Worm (Caenorhabditis elegans) whole organism, late embryonic: ENCODE results near the gene T22B2.2.

Source experiments
- C08G9.2 ChIP-seq: sonication (generic microtip); optimal IDR thresholded peaks from 2 replicates; lab custom pipeline; 2016; ENCODE audit warnings: mild to moderate bottlenecking, missing genetic modification characterization, moderate library complexity, missing compliant biosample characterization
- F13H6.1 ChIP-seq: sonication (generic microtip); optimal IDR thresholded peaks from 2 replicates; lab custom pipeline; 2016; ENCODE audit warnings: missing genetic modification characterization, missing compliant biosample characterization
- K02D7.2 ChIP-seq: sonication (generic microtip); optimal IDR thresholded peaks from 2 replicates; lab custom pipeline; 2017; ENCODE audit warnings: mild to moderate bottlenecking, missing genetic modification characterization, missing compliant biosample characterization
- K09A11.1 ChIP-seq: sonication (generic microtip); optimal IDR thresholded peaks from 2 replicates; lab custom pipeline; 2017; ENCODE audit warnings: antibody characterized with exemption, mild to moderate bottlenecking, missing genetic modification characterization, missing compliant biosample characterization; ENCODE audit not compliant: insufficient read depth
- ceh-19 ChIP-seq: fragments of 200-800 bp; sonication (Bioruptor generic); optimal IDR thresholded peaks from 2 replicates; lab custom pipeline; 2018; ENCODE audit warnings: mild to moderate bottlenecking, missing genetic modification characterization, missing compliant biosample characterization
- ceh-2 ChIP-seq: sonication (generic microtip); optimal IDR thresholded peaks from 2 replicates; lab custom pipeline; 2016; ENCODE audit warnings: missing genotype, missing genetic modification characterization, missing compliant biosample characterization
- ceh-24 ChIP-seq: sonication (generic microtip); optimal IDR thresholded peaks from 2 replicates; lab custom pipeline; 2016; ENCODE audit warnings: mild to moderate bottlenecking, missing genetic modification characterization, missing compliant biosample characterization
- ceh-30 ChIP-seq: fragments of 150-350 bp; optimal IDR thresholded peaks from 2 replicates; lab custom pipeline; 2014; ENCODE audit warnings: missing biosample characterization, missing genetic modification characterization
- ceh-31 ChIP-seq: sonication (generic microtip); optimal IDR thresholded peaks from 2 replicates; lab custom pipeline; 2016; ENCODE audit warnings: missing genetic modification characterization, missing compliant biosample characterization
- ceh-48 ChIP-seq: sonication (generic microtip); optimal IDR thresholded peaks from 2 replicates; lab custom pipeline; 2016; ENCODE audit warnings: missing genetic modification characterization, inconsistent platforms, missing compliant biosample characterization
- dmd-4 ChIP-seq: sonication (generic microtip); optimal IDR thresholded peaks from 2 replicates; lab custom pipeline; 2016; ENCODE audit warnings: borderline replicate concordance, missing genetic modification characterization, missing compliant biosample characterization
- elt-2 ChIP-seq: sonication (generic microtip); optimal IDR thresholded peaks from 2 replicates; lab custom pipeline; 2016; ENCODE audit warnings: missing genetic modification reagents, missing genetic modification characterization, missing compliant biosample characterization
- elt-4 ChIP-seq: sonication (generic microtip); optimal IDR thresholded peaks from 2 replicates; lab custom pipeline; 2016; ENCODE audit warnings: missing genetic modification characterization, missing compliant biosample characterization
- ets-4 ChIP-seq: sonication (generic microtip); optimal IDR thresholded peaks from 2 replicates; lab custom pipeline; 2016; ENCODE audit warnings: missing genetic modification characterization, missing compliant biosample characterization
- eyg-1 ChIP-seq: sonication (generic microtip); optimal IDR thresholded peaks from 2 replicates; lab custom pipeline; 2016; ENCODE audit warnings: missing genotype, missing genetic modification characterization, missing compliant biosample characterization
- fkh-6 ChIP-seq: sonication (generic microtip); optimal IDR thresholded peaks from 2 replicates; lab custom pipeline; 2016; ENCODE audit warnings: missing genetic modification characterization, missing compliant biosample characterization
- hlh-13 ChIP-seq: fragments of 200-800 bp; sonication (Bioruptor generic); optimal IDR thresholded peaks from 2 replicates; lab custom pipeline; 2018; ENCODE audit warnings: mild to moderate bottlenecking, missing genetic modification characterization, missing compliant biosample characterization
- hlh-8 ChIP-seq: sonication (generic microtip); optimal IDR thresholded peaks from 2 replicates; lab custom pipeline; 2016; ENCODE audit warnings: missing genotype, missing genetic modification characterization, missing compliant biosample characterization
- nfya-1 ChIP-seq: sonication (generic microtip); optimal IDR thresholded peaks from 2 replicates; lab custom pipeline; 2017; ENCODE audit warnings: missing genetic modification characterization, mild to moderate bottlenecking, missing compliant biosample characterization, antibody characterized with exemption, moderate library complexity
- npax-4 ChIP-seq: sonication (generic microtip); optimal IDR thresholded peaks from 2 replicates; lab custom pipeline; 2016; ENCODE audit warnings: missing genetic modification characterization, missing compliant biosample characterization
- odd-2 ChIP-seq: sonication (generic microtip); optimal IDR thresholded peaks from 2 replicates; lab custom pipeline; 2017; ENCODE audit warnings: antibody characterized with exemption, mild to moderate bottlenecking, missing genetic modification characterization, missing compliant biosample characterization
- pag-3 ChIP-seq: sonication (generic microtip); optimal IDR thresholded peaks from 2 replicates; lab custom pipeline; 2016; ENCODE audit warnings: missing compliant biosample characterization, missing genetic modification characterization, borderline replicate concordance
- pqm-1 ChIP-seq: sonication (generic microtip); optimal IDR thresholded peaks from 2 replicates; lab custom pipeline; 2016; ENCODE audit warnings: missing genetic modification characterization, missing compliant biosample characterization
- sdc-2 ChIP-seq: sonication (generic microtip); optimal IDR thresholded peaks from 2 replicates; lab custom pipeline; 2016; ENCODE audit warnings: missing genotype, missing genetic modification characterization, missing compliant biosample characterization
- sox-2 ChIP-seq: fragments of 200-800 bp; sonication (Bioruptor generic); IDR thresholded peaks from 2 replicates; pipeline ENCODE4 v1.3.6; 2022; ENCODE audit warnings: missing genetic modification reagents, missing genetic modification characterization, missing compliant biosample characterization
- tbx-7 ChIP-seq: sonication (generic microtip); optimal IDR thresholded peaks from 2 replicates; lab custom pipeline; 2016; ENCODE audit warnings: missing genotype, missing genetic modification characterization, missing compliant biosample characterization
- unc-3 ChIP-seq, 2 experiments: fragments of 200-800 bp in 1 of 2; sonication (Bioruptor generic) in 1 of 2; sonication (generic microtip) in 1 of 2; conservative IDR thresholded peaks in 1 of 2; optimal IDR thresholded peaks in 1 of 2; 2 replicates each; pipeline versions ENCODE4 v1.3.6 to Lab custom; 2016 to 2022; ENCODE audit warnings: missing compliant biosample characterization in 2 of 2, missing genetic modification characterization in 2 of 2, missing genetic modification reagents in 1 of 2
- unc-42 ChIP-seq: sonication (generic microtip); optimal IDR thresholded peaks from 2 replicates; lab custom pipeline; 2016; ENCODE audit warnings: missing genotype, missing genetic modification characterization, missing compliant biosample characterization
- unc-55 ChIP-seq: sonication (generic microtip); optimal IDR thresholded peaks from 2 replicates; lab custom pipeline; 2017; ENCODE audit warnings: missing biosample characterization, missing genetic modification reagents, missing genetic modification characterization
- unc-86 ChIP-seq: sonication (generic microtip); optimal IDR thresholded peaks from 2 replicates; lab custom pipeline; 2016; ENCODE audit warnings: missing genetic modification characterization, missing compliant biosample characterization
- zip-5 ChIP-seq: sonication (generic microtip); optimal IDR thresholded peaks from 2 replicates; lab custom pipeline; 2016; ENCODE audit warnings: missing genetic modification characterization, missing compliant biosample characterization
- ztf-16 ChIP-seq: sonication (generic microtip); optimal IDR thresholded peaks from 2 replicates; lab custom pipeline; 2017; ENCODE audit warnings: missing genetic modification characterization, missing compliant biosample characterization

T22B2.2 gene

DNA sequence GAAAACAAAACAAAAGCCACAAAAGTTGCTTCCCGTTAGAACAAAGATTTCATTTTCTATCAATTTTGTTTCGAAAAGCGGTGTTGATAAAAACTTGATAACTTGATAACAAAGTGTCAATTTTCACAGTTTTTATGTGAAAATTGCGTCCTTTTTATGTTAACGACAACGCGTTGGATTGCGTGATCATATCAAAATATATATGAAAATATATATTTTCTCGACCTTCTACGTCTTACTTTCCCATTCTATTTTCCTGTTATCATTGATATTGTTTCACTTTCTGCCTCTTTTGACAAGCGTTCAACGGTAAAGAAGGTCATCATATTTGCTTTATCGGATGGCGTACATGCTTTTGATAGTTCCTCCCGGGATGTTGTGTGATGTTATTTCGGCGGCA is 32.5 kb downstream of the T22B2.2 start:
- TF ChIP-seq elt-2 (no peak), ztf-16 (tag; lab: Kevin White, UChicago) (no peak), ceh-2 (tag; lab: Kevin White, UChicago) (no peak), zip-5 (tag; lab: Kevin White, UChicago) (no peak), tbx-7 (tag; lab: Kevin White, UChicago) (no peak), hlh-8 (tag; lab: Kevin White, UChicago) (no peak), sdc-2 (tag; lab: Kevin White, UChicago) (no peak), pqm-1 (no peak), npax-4 (tag; lab: Kevin White, UChicago) (no peak), ceh-24 (tag; lab: Kevin White, UChicago) (no peak), eyg-1 (no peak), ceh-19 (no peak), ets-4 (tag; lab: Kevin White, UChicago) (no peak)

DNA sequence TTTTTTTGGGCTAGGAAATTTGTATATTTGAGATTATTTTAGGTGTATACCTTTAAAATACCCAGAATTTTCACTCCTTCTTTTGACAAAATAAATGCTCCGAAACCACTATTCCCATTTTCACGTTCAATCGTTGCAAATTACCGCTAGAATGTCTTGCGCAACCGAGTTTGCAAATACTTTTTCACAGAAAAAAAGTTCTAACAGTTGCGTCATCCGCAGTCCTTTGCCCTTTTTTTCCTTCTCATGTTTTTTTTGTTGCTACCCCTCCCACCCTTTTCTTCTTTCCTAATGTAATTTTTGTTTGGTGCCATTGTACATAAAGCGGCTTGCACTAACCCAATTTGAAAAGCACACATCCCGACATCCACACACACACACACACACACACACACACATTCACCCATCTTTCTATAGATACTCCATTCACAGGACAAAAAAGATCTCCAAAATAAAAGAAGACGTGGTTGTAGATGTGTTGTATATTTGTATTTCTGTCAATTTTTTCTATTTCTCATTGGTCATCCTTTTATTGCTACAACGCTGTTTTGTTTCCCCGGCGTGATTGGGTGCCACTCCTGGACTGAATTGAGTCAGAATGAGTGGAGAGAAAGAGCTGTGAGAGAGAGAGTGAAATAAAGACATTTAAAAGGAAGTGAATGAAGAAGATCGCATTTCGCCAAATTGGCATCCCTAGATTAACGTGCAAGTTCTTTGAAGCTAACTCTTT is 37.4 kb downstream of the T22B2.2 start:
- TF ChIP-seq pag-3 (tag; lab: Kevin White, UChicago) (no peak), ceh-30 (tag; lab: Kevin White, UChicago) (no peak), eyg-1 (no peak), zip-5 (tag; lab: Kevin White, UChicago) (no peak), K02D7.2 (no peak), unc-3 (GFP tag; conservative IDR thresholded peaks at IDR 0.05; lab: Robert Waterston, UW) (no peak), unc-3 (tag; optimal IDR thresholded peaks at IDR 0.05; lab: Kevin White, UChicago) (no peak), ceh-48 (tag; lab: Kevin White, UChicago) (no peak), elt-4 (tag; lab: Kevin White, UChicago) (no peak), odd-2 (tag; lab: Kevin White, UChicago) (no peak), hlh-13 (no peak), sdc-2 (tag; lab: Kevin White, UChicago) (no peak), K09A11.1 (tag; lab: Kevin White, UChicago) (no peak), unc-42 (peak; percentile 99), F13H6.1 (tag; lab: Kevin White, UChicago) (no peak), fkh-6 (tag; lab: Kevin White, UChicago) (no peak), unc-86 (tag; lab: Kevin White, UChicago) (no peak), ceh-31 (tag; lab: Kevin White, UChicago) (peak; percentile 47), pqm-1 (no peak)

DNA sequence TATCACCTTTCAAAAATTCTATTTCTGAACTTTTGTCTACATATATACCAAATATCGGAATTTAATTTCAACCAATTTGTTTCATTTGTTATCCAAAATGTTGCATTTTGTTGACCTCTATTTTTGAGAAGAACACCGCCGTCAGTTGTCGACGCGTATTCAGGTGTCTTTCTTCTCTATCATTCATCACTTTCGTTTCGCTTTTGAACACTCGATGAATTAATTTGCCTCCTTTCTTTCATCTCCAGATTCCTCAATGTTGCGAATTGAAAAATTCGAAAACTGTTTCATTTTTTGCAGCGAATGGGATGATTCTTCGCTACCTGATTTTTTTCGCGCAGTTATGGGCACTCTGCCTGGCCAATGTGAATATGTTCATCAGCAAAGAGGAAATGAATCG is 38.1 kb downstream of the T22B2.2 start, which contains the start of gene lin-18:
lin-18 (plus strand) TSS at position 301 of the 400 bp plus-strand sequence.
- no peak for TF ChIP-seq C08G9.2 (tag; lab: Kevin White, UChicago)
- TF ChIP-seq unc-55 (GFP tag; lab: Kevin White, UChicago) = peak; percentile 11

DNA sequence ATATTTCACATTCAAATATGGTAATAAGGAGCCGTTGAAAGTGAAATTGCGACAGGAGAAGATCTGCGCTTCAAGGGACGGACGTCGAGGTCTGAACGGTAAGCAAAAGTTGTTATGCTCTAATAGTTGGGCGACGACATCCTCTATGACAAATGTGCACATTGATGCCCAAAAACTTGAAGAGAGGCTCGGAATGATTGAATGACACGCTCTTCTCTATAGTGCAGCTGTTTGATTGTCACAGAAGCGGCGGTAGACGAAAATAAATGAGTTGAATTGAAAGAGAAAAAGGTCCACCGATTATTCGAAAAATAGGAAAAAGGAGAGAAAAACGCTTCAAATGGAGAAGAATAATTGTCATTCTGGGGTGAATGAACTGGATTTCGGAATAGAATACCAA is 39.0 kb downstream of the T22B2.2 start:
- TF ChIP-seq ceh-24 (tag; lab: Kevin White, UChicago) = no peak
- TF ChIP-seq hlh-13 = no peak
- no peak for TF ChIP-seq dmd-4 (tag; lab: Kevin White, UChicago)
- peak; percentile 78 for TF ChIP-seq unc-55 (GFP tag; lab: Kevin White, UChicago)
- no peak for TF ChIP-seq nfya-1
- no peak for TF ChIP-seq K09A11.1 (tag; lab: Kevin White, UChicago)
- TF ChIP-seq elt-4 (tag; lab: Kevin White, UChicago) = no peak

DNA sequence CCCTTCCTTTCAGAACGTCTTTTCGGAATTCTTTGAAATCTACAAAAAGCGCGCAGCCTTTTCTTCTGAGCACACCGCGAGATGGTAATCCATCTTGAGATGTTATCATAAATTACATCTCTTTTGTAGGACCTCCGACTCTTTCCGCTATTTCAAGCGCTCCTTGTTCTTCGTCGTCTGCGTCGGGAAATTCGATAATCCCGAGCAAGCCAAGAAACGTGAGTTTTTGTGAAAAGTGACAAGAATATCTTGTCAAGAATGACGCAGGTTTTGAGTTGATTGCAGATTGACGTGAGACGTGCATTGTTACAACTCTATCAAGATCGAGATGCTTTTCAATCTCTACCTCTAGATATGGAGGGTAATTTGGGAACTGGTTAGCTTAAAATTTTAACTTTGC is 40.1 kb downstream of the T22B2.2 start:
- TF ChIP-seq unc-55 (GFP tag; lab: Kevin White, UChicago) (peak; percentile 75), sox-2 (no peak)
